Fruit fly (Drosophila melanogaster) whole organism, embryonic: ENCODE results near the gene CG10431.

ENCODE experiments used
- Antp ChIP-seq: fragments of 200-800 bp; sonication (Bioruptor generic); optimal IDR thresholded peaks from 3 replicates; lab custom pipeline; 2016; ENCODE audit warnings: missing biosample characterization, missing genetic modification characterization
- Atf-2 ChIP-seq: fragments of 200-800 bp; sonication (Bioruptor generic); optimal IDR thresholded peaks from 2 replicates; lab custom pipeline; 2016; ENCODE audit warnings: missing biosample characterization, missing genetic modification characterization
- Awh ChIP-seq: fragments of 200-800 bp; sonication (Bioruptor generic); IDR thresholded peaks from 2 replicates; pipeline ENCODE4, ENCODE4 v1.3.6; 2022; ENCODE audit warnings: missing biosample characterization, missing genetic modification characterization
- CG12236 ChIP-seq: fragments of 200-800 bp; sonication (Bioruptor generic); optimal IDR thresholded peaks from 2 replicates; lab custom pipeline; 2016; ENCODE audit warnings: missing biosample characterization, missing genetic modification characterization
- CG14860 ChIP-seq: fragments of 200-800 bp; sonication (Bioruptor generic); IDR thresholded peaks from 3 replicates; pipeline ENCODE4 v1.3.6; 2022; ENCODE audit warnings: missing biosample characterization, missing genetic modification characterization; ENCODE audit not compliant: partially characterized antibody
- CG17186 ChIP-seq: fragments of 200-800 bp; sonication (Bioruptor generic); optimal IDR thresholded peaks from 3 replicates; lab custom pipeline; 2017; ENCODE audit warnings: missing biosample characterization, missing genetic modification reagents, missing genetic modification characterization
- CG18619 ChIP-seq: fragments of 200-800 bp; sonication (Bioruptor generic); optimal IDR thresholded peaks from 3 replicates; lab custom pipeline; 2017; ENCODE audit warnings: missing biosample characterization, mild to moderate bottlenecking, missing genetic modification characterization
- CG18764 ChIP-seq: fragments of 200-800 bp; sonication (Bioruptor generic); optimal IDR thresholded peaks from 3 replicates; lab custom pipeline; 2016; ENCODE audit warnings: missing biosample characterization, missing genetic modification characterization
- CG2199 ChIP-seq: fragments of 200-800 bp; sonication (Bioruptor generic); IDR thresholded peaks from 3 replicates; pipeline ENCODE4 v1.3.6; 2022; ENCODE audit warnings: missing biosample characterization, missing genetic modification characterization
- CG30020 ChIP-seq: fragments of 200-800 bp; optimal IDR thresholded peaks from 2 replicates; lab custom pipeline; 2019; ENCODE audit warnings: missing biosample characterization, mild to moderate bottlenecking, missing genetic modification characterization, moderate library complexity
- CG31365 ChIP-seq: fragments of 200-800 bp; sonication (Bioruptor generic); optimal IDR thresholded peaks from 2 replicates; lab custom pipeline; 2018; ENCODE audit warnings: missing biosample characterization, mild to moderate bottlenecking, missing genetic modification characterization
- CG31388 ChIP-seq: fragments of 200-800 bp; sonication (Bioruptor generic); optimal IDR thresholded peaks from 2 replicates; lab custom pipeline; 2016; ENCODE audit warnings: missing biosample characterization, missing genetic modification characterization
- CG33213 ChIP-seq: fragments of 200-800 bp; sonication (Bioruptor generic); optimal IDR thresholded peaks from 3 replicates; lab custom pipeline; 2016; ENCODE audit warnings: missing biosample characterization, missing genetic modification characterization
- CG3407 ChIP-seq: fragments of 200-800 bp; sonication (Bioruptor generic); optimal IDR thresholded peaks from 2 replicates; lab custom pipeline; 2018; ENCODE audit warnings: missing biosample characterization, mild to moderate bottlenecking, missing genetic modification characterization
- CG5180 ChIP-seq: fragments of 200-800 bp; sonication (Bioruptor generic); optimal IDR thresholded peaks from 3 replicates; lab custom pipeline; 2017; ENCODE audit warnings: missing biosample characterization, missing genetic modification characterization, mild to moderate bottlenecking, moderate library complexity, missing genetic modification reagents
- CG5953 ChIP-seq: fragments of 200-800 bp; sonication (Bioruptor generic); IDR thresholded peaks from 2 replicates; pipeline ENCODE4 v1.3.6; 2022; ENCODE audit warnings: missing biosample characterization, missing genetic modification characterization
- CG6791 ChIP-seq: fragments of 200-800 bp; sonication (Bioruptor generic); IDR thresholded peaks from 3 replicates; pipeline ENCODE4 v1.3.6; 2022; ENCODE audit warnings: missing biosample characterization, missing genetic modification characterization; ENCODE audit not compliant: partially characterized antibody
- CG7271 ChIP-seq: fragments of 200-800 bp; sonication (Bioruptor generic); optimal IDR thresholded peaks from 2 replicates; lab custom pipeline; 2018; ENCODE audit warnings: missing biosample characterization, mild to moderate bottlenecking, missing genetic modification characterization, moderate library complexity
- CG7357 ChIP-seq: fragments of 200-800 bp; sonication (Bioruptor generic); IDR thresholded peaks from 3 replicates; pipeline ENCODE4 v1.3.6; 2022; ENCODE audit warnings: missing biosample characterization, missing genetic modification characterization
- CG7786 ChIP-seq: fragments of 200-800 bp; sonication (Bioruptor generic); optimal IDR thresholded peaks from 2 replicates; lab custom pipeline; 2016; ENCODE audit warnings: missing biosample characterization, missing genetic modification characterization
- CG7963 ChIP-seq: fragments of 200-800 bp; sonication (Bioruptor generic); IDR thresholded peaks from 3 replicates; pipeline ENCODE4 v1.3.6; 2022; ENCODE audit warnings: missing biosample characterization, missing genetic modification characterization; ENCODE audit not compliant: partially characterized antibody
- CG8290 ChIP-seq, 3 experiments: fragments of 200-800 bp; sonication (Bioruptor generic); optimal IDR thresholded peaks; 2 replicates each; lab custom pipeline; 2016 to 2019; ENCODE audit warnings: missing biosample characterization in 3 of 3, missing genetic modification characterization in 3 of 3, mild to moderate bottlenecking in 2 of 3, moderate library complexity in 1 of 3
- CG8478 ChIP-seq: fragments of >200 bp; optimal IDR thresholded peaks from 2 replicates; lab custom pipeline; 2018
- CG8765 ChIP-seq: fragments of 200-800 bp; sonication (Bioruptor generic); IDR thresholded peaks from 2 replicates; pipeline ENCODE4 v1.3.6; 2022; ENCODE audit warnings: missing biosample characterization, missing genetic modification characterization
- D ChIP-seq, 2 experiments: fragments of 200-800 bp in 1 of 2; fragments of >200 bp in 1 of 2; sonication (Bioruptor generic) in 1 of 2; optimal IDR thresholded peaks; 2 replicates in 1 of 2; 3 replicates in 1 of 2; lab custom pipeline; 2017; ENCODE audit warnings: mild to moderate bottlenecking in 1 of 2, missing biosample characterization in 1 of 2, missing genetic modification characterization in 1 of 2, missing genetic modification reagents in 1 of 2
- D19B ChIP-seq: fragments of 200-800 bp; sonication (Bioruptor generic); optimal IDR thresholded peaks from 2 replicates; lab custom pipeline; 2017; ENCODE audit warnings: missing biosample characterization, mild to moderate bottlenecking, missing genetic modification characterization
- Dek ChIP-seq: fragments of 200-800 bp; sonication (Bioruptor generic); optimal IDR thresholded peaks from 3 replicates; lab custom pipeline; 2019; ENCODE audit warnings: missing biosample characterization, mild to moderate bottlenecking, missing genetic modification characterization, moderate library complexity
- Doc2 ChIP-seq: fragments of 200-800 bp; sonication (Bioruptor generic); IDR thresholded peaks from 2 replicates; pipeline ENCODE4 v1.3.6; 2022; ENCODE audit warnings: missing biosample characterization, missing genetic modification characterization
- Dp ChIP-seq: fragments of 200-800 bp; sonication (Bioruptor generic); optimal IDR thresholded peaks from 2 replicates; lab custom pipeline; 2018; ENCODE audit warnings: missing biosample characterization, mild to moderate bottlenecking, missing genetic modification characterization, moderate library complexity
- Eip74EF ChIP-seq, 2 experiments: fragments of 200-800 bp in 1 of 2; fragments of >200 bp in 1 of 2; sonication (Bioruptor generic) in 1 of 2; optimal IDR thresholded peaks; 2 replicates each; lab custom pipeline; 2017 to 2019; ENCODE audit warnings: missing biosample characterization in 2 of 2, missing genetic modification characterization in 2 of 2, mild to moderate bottlenecking in 1 of 2, moderate library complexity in 1 of 2
- Ets65A ChIP-seq: fragments of 200-800 bp; sonication (Bioruptor generic); peaks from one replicate; lab custom pipeline; 2016; ENCODE audit warnings: missing biosample characterization, missing genetic modification characterization
- Hr51 ChIP-seq, 2 experiments: fragments of 200-800 bp; sonication (Bioruptor generic); optimal IDR thresholded peaks; 2 replicates in 1 of 2; 3 replicates in 1 of 2; lab custom pipeline; 2016 to 2018; ENCODE audit warnings: missing biosample characterization in 2 of 2, missing genetic modification characterization in 2 of 2, mild to moderate bottlenecking in 1 of 2, moderate library complexity in 1 of 2
- Nf-YA ChIP-seq: fragments of 200-800 bp; sonication (Bioruptor generic); IDR thresholded peaks from 2 replicates; pipeline ENCODE4 v1.3.6; 2022; ENCODE audit warnings: missing biosample characterization, missing genetic modification characterization
- Nf-YB ChIP-seq: fragments of 200-800 bp; sonication (Bioruptor generic); optimal IDR thresholded peaks from 3 replicates; lab custom pipeline; 2019; ENCODE audit warnings: missing biosample characterization, mild to moderate bottlenecking, missing genetic modification characterization, moderate library complexity
- Oli ChIP-seq: fragments of 200-800 bp; sonication (Bioruptor generic); optimal IDR thresholded peaks from 2 replicates; lab custom pipeline; 2018; ENCODE audit warnings: missing biosample characterization, mild to moderate bottlenecking, missing genetic modification characterization, moderate library complexity
- Sin3A ChIP-seq: fragments of >200 bp; optimal IDR thresholded peaks from 2 replicates; lab custom pipeline; 2018
- Ssrp ChIP-seq: fragments of 200-800 bp; sonication (Bioruptor generic); optimal IDR thresholded peaks from 2 replicates; lab custom pipeline; 2018; ENCODE audit warnings: missing biosample characterization, mild to moderate bottlenecking, missing genetic modification characterization, moderate library complexity
- Vsx1 ChIP-seq: fragments of 200-800 bp; sonication (Bioruptor generic); optimal IDR thresholded peaks from 2 replicates; lab custom pipeline; 2017; ENCODE audit warnings: missing biosample characterization, mild to moderate bottlenecking, missing genetic modification characterization, missing genetic modification reagents
- ac ChIP-seq: fragments of 200-800 bp; sonication (Bioruptor generic); optimal IDR thresholded peaks from 3 replicates; lab custom pipeline; 2017; ENCODE audit warnings: missing biosample characterization, mild to moderate bottlenecking, missing genetic modification characterization
- bowl ChIP-seq: fragments of 200-800 bp; sonication (Bioruptor generic); IDR thresholded peaks from 2 replicates; pipeline ENCODE4 v1.3.6; 2022; ENCODE audit warnings: missing biosample characterization, missing genetic modification characterization
- dmrt11E ChIP-seq: fragments of 200-800 bp; sonication (Bioruptor generic); optimal IDR thresholded peaks from 3 replicates; lab custom pipeline; 2018; ENCODE audit warnings: missing biosample characterization, mild to moderate bottlenecking, missing genetic modification characterization, moderate library complexity
- lilli ChIP-seq: fragments of 200-800 bp; sonication (Bioruptor generic); optimal IDR thresholded peaks from 3 replicates; lab custom pipeline; 2016; ENCODE audit warnings: missing biosample characterization, missing genetic modification characterization
- nmo ChIP-seq: fragments of 200-800 bp; sonication (Bioruptor generic); optimal IDR thresholded peaks from 2 replicates; lab custom pipeline; 2018; ENCODE audit warnings: missing biosample characterization, mild to moderate bottlenecking, missing genetic modification characterization, moderate library complexity
- otp ChIP-seq: fragments of 200-800 bp; sonication (Bioruptor generic); IDR thresholded peaks from 3 replicates; pipeline ENCODE4, ENCODE4 v1.3.6; 2022; ENCODE audit warnings: missing biosample characterization, missing genetic modification characterization
- pfk ChIP-seq: fragments of 200-800 bp; sonication (Bioruptor generic); optimal IDR thresholded peaks from 2 replicates; lab custom pipeline; 2018; ENCODE audit warnings: missing biosample characterization, mild to moderate bottlenecking, missing genetic modification characterization, moderate library complexity
- pnt ChIP-seq: fragments of 200-800 bp; sonication (Bioruptor generic); optimal IDR thresholded peaks from 3 replicates; lab custom pipeline; 2016; ENCODE audit warnings: missing biosample characterization, missing genetic modification characterization
- sd ChIP-seq: fragments of 200-800 bp; sonication (Bioruptor generic); optimal IDR thresholded peaks from 3 replicates; lab custom pipeline; 2018; ENCODE audit warnings: missing biosample characterization, mild to moderate bottlenecking, missing genetic modification characterization, moderate library complexity
- slbo ChIP-seq: fragments of 200-800 bp; sonication (Bioruptor generic); IDR thresholded peaks from 2 replicates; pipeline ENCODE4 v1.3.6; 2022; ENCODE audit warnings: missing biosample characterization, missing genetic modification characterization
- trh ChIP-seq: fragments of 200-800 bp; sonication (Bioruptor generic); optimal IDR thresholded peaks from 2 replicates; lab custom pipeline; 2016; ENCODE audit warnings: missing biosample characterization, missing genetic modification characterization
- vvl ChIP-seq: fragments of 200-800 bp; sonication (Bioruptor generic); IDR thresholded peaks from 2 replicates; pipeline ENCODE4 v1.3.6; 2022; ENCODE audit warnings: missing biosample characterization, missing genetic modification characterization

Gene CG10431

DNA sequence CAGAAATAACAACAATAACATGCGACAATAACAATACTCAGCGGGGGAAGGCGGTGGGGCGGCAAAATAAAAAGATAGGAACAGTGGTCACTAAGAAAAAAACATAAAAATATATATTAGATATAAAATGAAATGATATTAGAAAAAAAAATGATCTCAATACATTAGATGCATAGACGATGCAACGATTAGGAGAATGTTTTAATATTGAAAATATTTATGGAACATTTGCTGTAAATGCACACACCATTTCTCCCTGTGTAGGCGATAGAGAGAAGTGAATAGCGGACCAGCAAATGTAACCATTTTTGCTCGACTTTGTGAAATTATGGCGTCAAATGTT, 8.3 kb upstream of the CG10431 start (continued):
- TF ChIP-seq CG31365 (tag; lab: Kevin White, UChicago) (peak; percentile 44), CG5953 (GFP tag; lab: Robert Waterston, UW) (peak; percentile 24; the same call in 1 of the 2 replicates), CG31388 (GFP tag; lab: Kevin White, UChicago) (peak; percentile 37), CG7786 (GFP tag; lab: Kevin White, UChicago) (peak; percentile 2), CG17186 (GFP tag; lab: Kevin White, UChicago) (no peak), Awh (GFP tag; lab: Robert Waterston, UW) (peak; percentile 71), CG30020 (tag; lab: Kevin White, UChicago) (no peak), trh (GFP tag; lab: Kevin White, UChicago) (no peak), dmrt11E (tag; lab: Kevin White, UChicago) (peak; percentile 60), pnt (GFP tag; lab: Kevin White, UChicago) (no peak), CG2199 (GFP tag; lab: Robert Waterston, UW) (peak; percentile 63; the same call in 1 of the 3 replicates), D19B (GFP tag; lab: Kevin White, UChicago) (no peak), CG18764 (GFP tag; lab: Kevin White, UChicago) (peak; percentile 70), CG3407 (GFP tag; lab: Kevin White, UChicago) (no peak), CG8765 (GFP tag; lab: Robert Waterston, UW) (peak; percentile 68), CG18619 (peak; percentile 66), Ssrp (tag; lab: Kevin White, UChicago) (peak; percentile 57), slbo (peak; percentile 97), CG5180 (no peak), D (optimal IDR thresholded peaks at IDR 0.05; lab: Kevin White, UChicago) (no peak), D (GFP tag; optimal IDR thresholded peaks at IDR 0.05; lab: Kevin White, UChicago) (peak; percentile 46), Nf-YB (GFP tag; lab: Kevin White, UChicago) (peak; percentile 8), Sin3A (lab: Kevin White, UChicago) (no peak), bowl (GFP tag; lab: Robert Waterston, UW) (peak; percentile 79; the same call in 1 of the 2 replicates), pfk (GFP tag; lab: Kevin White, UChicago) (no peak), CG14860 (no peak), CG8478 (no peak), ac (GFP tag; lab: Kevin White, UChicago) (no peak), nmo (GFP tag; lab: Kevin White, UChicago) (peak; percentile 65), CG7963 (no peak), sd (tag; lab: Kevin White, UChicago) (peak; percentile 44), Ets65A (peak; percentile 89), Hr51 (GFP tag; optimal IDR thresholded peaks at IDR 0.05; lab: Kevin White, UChicago) (peak; percentile 27 to 63), Antp (GFP tag; lab: Kevin White, UChicago) (no peak), CG12236 (GFP tag; lab: Kevin White, UChicago) (no peak), otp (GFP tag; lab: Robert Waterston, UW) (peak; percentile 88), Atf-2 (GFP tag; lab: Kevin White, UChicago) (peak; percentile 16), lilli (peak; percentile 78), Nf-YA (peak; percentile 62; the same call in 1 of the 2 replicates), CG7271 (tag; lab: Kevin White, UChicago) (peak; percentile 46), CG7357 (GFP tag; lab: Robert Waterston, UW) (peak; percentile 77), Vsx1 (GFP tag; lab: Kevin White, UChicago) (peak; percentile 37), Doc2 (GFP tag; lab: Robert Waterston, UW) (peak; percentile 69; the same call in 1 of the 2 replicates), Oli (tag; lab: Kevin White, UChicago) (peak; percentile 73), Dek (peak; percentile 85), CG6791 (no peak), Eip74EF (GFP tag; optimal IDR thresholded peaks at IDR 0.05; lab: Kevin White, UChicago) (peak in 1 of 2 experiments; percentile 28), Dp (GFP tag; lab: Kevin White, UChicago) (no peak), vvl (GFP tag; lab: Robert Waterston, UW) (peak; percentile 92), CG33213 (GFP tag; lab: Kevin White, UChicago) (peak; percentile 42), CG8290 (GFP tag; optimal IDR thresholded peaks at IDR 0.05; lab: Kevin White, UChicago) (peak; percentile 25), CG8290 (tag; optimal IDR thresholded peaks at IDR 0.05; lab: Kevin White, UChicago) (no peak)
